Worm (Caenorhabditis elegans): Measurements from ENCODE around the gene rpn-9.
A peak's percentile ranks its signal among the peaks of the same experiment; 100 is the strongest.

Gene rpn-9

ce11 chrII:11261173-11261572 is 22.5 kb upstream of the rpn-9 start, which contains the start of gene T05B9.1:
T05B9.1 (minus strand) TSS chrII:11261192.
- TF ChIP-seq dao-5 (tag; optimal IDR thresholded peaks at IDR 0.05) (no peak), W03F9.2 (tag; optimal IDR thresholded peaks at IDR 0.05) (no peak), him-1 (tag; optimal IDR thresholded peaks at IDR 0.05) (no peak)

ce11 chrII:11259766-11260165 is 21.0 kb upstream of the rpn-9 start:
- TF ChIP-seq dao-5 (tag; optimal IDR thresholded peaks at IDR 0.05), result no peak
- TF ChIP-seq W03F9.2 (tag; optimal IDR thresholded peaks at IDR 0.05), result no peak
- TF ChIP-seq him-1 (tag; optimal IDR thresholded peaks at IDR 0.05), result no peak

- TF ChIP-seq dao-5 (tag; optimal IDR thresholded peaks at IDR 0.05) (no peak), W03F9.2 (tag; optimal IDR thresholded peaks at IDR 0.05) (no peak), him-1 (tag; optimal IDR thresholded peaks at IDR 0.05) (no peak)
Measured at ce11 chrII:11255536-11255935, 16.8 kb upstream of the rpn-9 start, which contains the start of gene T05B9.2. T05B9.2 (plus strand) TSS chrII:11255836.

- TF ChIP-seq dao-5 (tag; optimal IDR thresholded peaks at IDR 0.05), result no peak
- no peak for TF ChIP-seq W03F9.2 (tag; optimal IDR thresholded peaks at IDR 0.05)
- no peak for TF ChIP-seq him-1 (tag; optimal IDR thresholded peaks at IDR 0.05)
Measured at ce11 chrII:11247414-11247813, 8.7 kb upstream of the rpn-9 start, which contains the start of gene T06D8.10. T06D8.10 (minus strand) TSS chrII:11247514.

- TF ChIP-seq dao-5 (tag; optimal IDR thresholded peaks at IDR 0.05) (no peak), W03F9.2 (tag; optimal IDR thresholded peaks at IDR 0.05) (no peak), him-1 (tag; optimal IDR thresholded peaks at IDR 0.05) (no peak)
Measured at ce11 chrII:11246506-11246905, 7.8 kb upstream of the rpn-9 start.

ce11 chrII:11242918-11243317 is 4.2 kb upstream of the rpn-9 start:
- TF ChIP-seq him-1 (tag; optimal IDR thresholded peaks at IDR 0.05) (no peak), W03F9.2 (tag; optimal IDR thresholded peaks at IDR 0.05) (no peak), dao-5 (tag; optimal IDR thresholded peaks at IDR 0.05) (no peak)

ce11 chrII:11241497-11241896 is 2.8 kb upstream of the rpn-9 start:
- TF ChIP-seq dao-5 (tag; optimal IDR thresholded peaks at IDR 0.05), result no peak

- TF ChIP-seq dao-5 (tag; optimal IDR thresholded peaks at IDR 0.05) (no peak), him-1 (tag; optimal IDR thresholded peaks at IDR 0.05) (no peak), W03F9.2 (tag; optimal IDR thresholded peaks at IDR 0.05) (no peak)
Measured at ce11 chrII:11240963-11241362, 2.2 kb upstream of the rpn-9 start.

- no peak for TF ChIP-seq W03F9.2 (tag; optimal IDR thresholded peaks at IDR 0.05)
- no peak for TF ChIP-seq him-1 (tag; optimal IDR thresholded peaks at IDR 0.05)
- TF ChIP-seq dao-5 (tag; optimal IDR thresholded peaks at IDR 0.05), result no peak
Measured at ce11 chrII:11240214-11240613, 1.5 kb upstream of the rpn-9 start.

ce11 chrII:11237099-11237498 is 1.6 kb downstream of the rpn-9 start, which contains the start of gene fndc-1:
fndc-1 (minus strand) TSS chrII:11237325.
- no peak for TF ChIP-seq him-1 (tag; optimal IDR thresholded peaks at IDR 0.05)
- no peak for TF ChIP-seq W03F9.2 (tag; optimal IDR thresholded peaks at IDR 0.05)
- TF ChIP-seq dao-5 (tag; optimal IDR thresholded peaks at IDR 0.05), result no peak

- TF ChIP-seq dao-5 (tag; optimal IDR thresholded peaks at IDR 0.05) (no peak), W03F9.2 (tag; optimal IDR thresholded peaks at IDR 0.05) (no peak), him-1 (tag; optimal IDR thresholded peaks at IDR 0.05) (no peak)
Measured at ce11 chrII:11236274-11236673, 2.4 kb downstream of the rpn-9 start, which contains the start of gene cchl-1. cchl-1 (minus strand) TSS chrII:11236387.

ce11 chrII:11234751-11235150 is 4.0 kb downstream of the rpn-9 start, which contains the start of gene cox-15:
cox-15 (minus strand) TSS chrII:11234952.
- TF ChIP-seq him-1 (tag; optimal IDR thresholded peaks at IDR 0.05) (no peak), W03F9.2 (tag; optimal IDR thresholded peaks at IDR 0.05) (no peak), dao-5 (tag; optimal IDR thresholded peaks at IDR 0.05) (no peak)

ce11 chrII:11226379-11226778 is 12.3 kb downstream of the rpn-9 start, which contains the start of gene T06D8.2:
T06D8.2 (plus strand) TSS chrII:11226679.
- TF ChIP-seq dao-5 (tag; optimal IDR thresholded peaks at IDR 0.05) (no peak), him-1 (tag; optimal IDR thresholded peaks at IDR 0.05) (no peak), W03F9.2 (tag; optimal IDR thresholded peaks at IDR 0.05) (no peak)

- TF ChIP-seq W03F9.2 (tag; optimal IDR thresholded peaks at IDR 0.05), result peak; percentile 60
- no peak for TF ChIP-seq dao-5 (tag; optimal IDR thresholded peaks at IDR 0.05)
- TF ChIP-seq him-1 (tag; optimal IDR thresholded peaks at IDR 0.05), result peak; percentile 28
Measured at ce11 chrII:11224045-11224481, 14.7 kb downstream of the rpn-9 start.

ce11 chrII:11221771-11222355 is 16.9 kb downstream of the rpn-9 start, which contains the start of gene plpr-1:
plpr-1 (plus strand) TSS chrII:11222305.
- TF ChIP-seq dao-5 (tag; optimal IDR thresholded peaks at IDR 0.05), result no peak
- TF ChIP-seq W03F9.2 (tag; optimal IDR thresholded peaks at IDR 0.05), result no peak
- no peak for TF ChIP-seq him-1 (tag; optimal IDR thresholded peaks at IDR 0.05)
